Worm (Caenorhabditis elegans) whole organism, late embryonic: ENCODE data around the gene srh-7.

ENCODE experiments used
- C08G9.2 ChIP-seq: sonication (generic microtip); optimal IDR thresholded peaks from 2 replicates; lab custom pipeline; 2016; ENCODE audit warnings: mild to moderate bottlenecking, missing genetic modification characterization, moderate library complexity, missing compliant biosample characterization
- ama-1 ChIP-seq: fragments of 150-350 bp; optimal IDR thresholded peaks from 2 replicates; lab custom pipeline; 2014
- ceh-14 ChIP-seq: sonication (generic microtip); optimal IDR thresholded peaks from 2 replicates; lab custom pipeline; 2016; ENCODE audit warnings: missing genotype, missing genetic modification characterization, missing compliant biosample characterization
- dve-1 ChIP-seq: sonication (generic microtip); optimal IDR thresholded peaks from 2 replicates; lab custom pipeline; 2017; ENCODE audit warnings: antibody characterized with exemption, mild to moderate bottlenecking, missing genetic modification characterization, missing compliant biosample characterization
- lim-6 ChIP-seq: sonication (generic microtip); optimal IDR thresholded peaks from 2 replicates; lab custom pipeline; 2016; ENCODE audit warnings: missing genetic modification characterization, missing compliant biosample characterization
- nhr-11 ChIP-seq: fragments of 150-350 bp; optimal IDR thresholded peaks from 2 replicates; lab custom pipeline; 2014; ENCODE audit warnings: missing biosample characterization, missing genetic modification characterization
- pros-1 ChIP-seq: fragments of 150-350 bp; optimal IDR thresholded peaks from 2 replicates; lab custom pipeline; 2014; ENCODE audit warnings: missing biosample characterization, missing genetic modification reagents, missing genetic modification characterization

- TF ChIP-seq ama-1 (lab: Kevin White, UChicago) (no peak), pros-1 (tag; lab: Kevin White, UChicago) (no peak), C08G9.2 (tag; lab: Kevin White, UChicago) (no peak), ceh-14 (tag; lab: Kevin White, UChicago) (no peak), lim-6 (tag; lab: Kevin White, UChicago) (no peak), dve-1 (no peak), nhr-11 (no peak)
Observed at ce11 chrV:4007927-4008326, at the start of gene srh-7.
